Worm (Caenorhabditis elegans) whole organism, early embryonic: ENCODE data around the gene tbc-3.

Source experiments
- B0310.2 ChIP-seq: sonication (generic microtip); optimal IDR thresholded peaks from 2 replicates; lab custom pipeline; 2016; ENCODE audit warnings: mild to moderate bottlenecking, missing genetic modification characterization, missing compliant biosample characterization
- F13C5.2 ChIP-seq: sonication (generic microtip); optimal IDR thresholded peaks from 2 replicates; lab custom pipeline; 2017; ENCODE audit warnings: mild to moderate bottlenecking, missing genetic modification characterization, inconsistent platforms, missing compliant biosample characterization
- aly-1 ChIP-seq: sonication (generic microtip); optimal IDR thresholded peaks from 2 replicates; lab custom pipeline; 2016; ENCODE audit warnings: missing genetic modification characterization, missing compliant biosample characterization
- ama-1 ChIP-seq: fragments of 150-350 bp; optimal IDR thresholded peaks from 2 replicates; lab custom pipeline; 2014
- ceh-13 ChIP-seq: fragments of 200-800 bp; sonication (Bioruptor generic); optimal IDR thresholded peaks from 2 replicates; lab custom pipeline; 2018; ENCODE audit warnings: mild to moderate bottlenecking, missing genetic modification characterization, missing compliant biosample characterization
- ceh-36 ChIP-seq: sonication (generic microtip); optimal IDR thresholded peaks from 2 replicates; lab custom pipeline; 2016; ENCODE audit warnings: missing genetic modification characterization, inconsistent platforms, missing compliant biosample characterization
- flt-1 ChIP-seq: fragments of 200-800 bp; sonication (Bioruptor generic); IDR thresholded peaks from 2 replicates; pipeline ENCODE4 v1.3.6; 2022; ENCODE audit warnings: missing genetic modification characterization, missing compliant biosample characterization
- hmg-4 ChIP-seq: fragments of 200-800 bp; sonication (Bioruptor generic); optimal IDR thresholded peaks from 2 replicates; lab custom pipeline; 2018; ENCODE audit warnings: mild to moderate bottlenecking, missing genetic modification characterization, missing compliant biosample characterization
- hnd-1 ChIP-seq: sonication (generic microtip); optimal IDR thresholded peaks from 2 replicates; lab custom pipeline; 2016; ENCODE audit warnings: missing genetic modification characterization, missing compliant biosample characterization
- pes-1 ChIP-seq: fragments of 200-800 bp; sonication (Bioruptor generic); IDR thresholded peaks from 2 replicates; pipeline ENCODE4 v1.3.6; 2022; ENCODE audit warnings: missing genetic modification reagents, missing genetic modification characterization, missing compliant biosample characterization
- scrt-1 ChIP-seq: fragments of 200-800 bp; sonication (Bioruptor generic); IDR thresholded peaks from 2 replicates; pipeline ENCODE4 v1.3.6; 2022; ENCODE audit warnings: missing genetic modification characterization, missing compliant biosample characterization
- sea-1 ChIP-seq: fragments of 200-800 bp; sonication (Bioruptor generic); conservative IDR thresholded peaks from 2 replicates; pipeline ENCODE4 v1.3.6; 2022; ENCODE audit warnings: missing genetic modification characterization, missing compliant biosample characterization
- tbx-37 ChIP-seq: fragments of 200-800 bp; sonication (Bioruptor generic); conservative IDR thresholded peaks from 2 replicates; pipeline ENCODE4 v1.3.6; 2022; ENCODE audit warnings: missing genetic modification reagents, missing genetic modification characterization, missing compliant biosample characterization

- TF ChIP-seq ama-1 (lab: Kevin White, UChicago): no peak
- no peak for TF ChIP-seq sea-1 (GFP tag; lab: Robert Waterston, UW)
- no peak for TF ChIP-seq B0310.2 (tag; lab: Kevin White, UChicago)
- no peak for TF ChIP-seq F13C5.2
- no peak for TF ChIP-seq tbx-37 (GFP tag; lab: Robert Waterston, UW)
- no peak for TF ChIP-seq hnd-1 (tag; lab: Kevin White, UChicago)
- TF ChIP-seq aly-1: no peak
- TF ChIP-seq ceh-13: no peak
- TF ChIP-seq ceh-36 (tag; lab: Kevin White, UChicago): no peak
- no peak for TF ChIP-seq scrt-1 (GFP tag; lab: Robert Waterston, UW)
- no peak for TF ChIP-seq flt-1
- no peak for TF ChIP-seq pes-1
- no peak for TF ChIP-seq hmg-4 (GFP tag; lab: Kevin White, UChicago)
Measured at ce11 chrIV:9889857-9890256, 9.0 kb upstream of the tbc-3 start, which contains the start of gene ttbk-3.
